Worm (Caenorhabditis elegans) whole organism, late embryonic: Measurements from ENCODE around the gene ilys-3.

ENCODE experiments used
- ama-1 ChIP-seq: fragments of 150-350 bp; optimal IDR thresholded peaks from 2 replicates; lab custom pipeline; 2014
- ets-4 ChIP-seq: sonication (generic microtip); optimal IDR thresholded peaks from 2 replicates; lab custom pipeline; 2016; ENCODE audit warnings: missing genetic modification characterization, missing compliant biosample characterization
- hlh-30 ChIP-seq: sonication (generic microtip); optimal IDR thresholded peaks from 2 replicates; lab custom pipeline; 2017; ENCODE audit warnings: antibody characterized with exemption, missing genetic modification characterization, missing compliant biosample characterization; ENCODE audit not compliant: insufficient read depth
- lim-6 ChIP-seq: sonication (generic microtip); optimal IDR thresholded peaks from 2 replicates; lab custom pipeline; 2016; ENCODE audit warnings: missing genetic modification characterization, missing compliant biosample characterization
- lin-11 ChIP-seq: fragments of 200-800 bp; sonication (Bioruptor generic); optimal IDR thresholded peaks from 2 replicates; lab custom pipeline; 2018; ENCODE audit warnings: mild to moderate bottlenecking, missing genetic modification characterization, missing compliant biosample characterization
- pqm-1 ChIP-seq: sonication (generic microtip); optimal IDR thresholded peaks from 2 replicates; lab custom pipeline; 2016; ENCODE audit warnings: missing genetic modification characterization, missing compliant biosample characterization
- pros-1 ChIP-seq: fragments of 150-350 bp; optimal IDR thresholded peaks from 2 replicates; lab custom pipeline; 2014; ENCODE audit warnings: missing biosample characterization, missing genetic modification reagents, missing genetic modification characterization

- TF ChIP-seq lim-6 (tag; lab: Kevin White, UChicago) (no peak), pros-1 (tag; lab: Kevin White, UChicago) (no peak), ets-4 (tag; lab: Kevin White, UChicago) (no peak), ama-1 (lab: Kevin White, UChicago) (no peak), pqm-1 (tag; lab: Kevin White, UChicago) (no peak), lin-11 (tag; lab: Kevin White, UChicago) (no peak), hlh-30 (tag; lab: Kevin White, UChicago) (no peak)
Measured at ce11 chrIV:2507824-2508223, 43.6 kb downstream of the ilys-3 start, which contains the start of gene Y69A2AR.22.
